Worm (Caenorhabditis elegans) whole organism, midembryonic: ENCODE measurements around the gene srxa-10.

ENCODE experiments used
- T22C8.4 ChIP-seq: fragments of 200-800 bp; sonication (Bioruptor generic); IDR thresholded peaks from 2 replicates; pipeline ENCODE4 v1.3.6; 2022; ENCODE audit warnings: missing genetic modification characterization, missing compliant biosample characterization
- cog-1 ChIP-seq: sonication (generic microtip); optimal IDR thresholded peaks from 2 replicates; lab custom pipeline; 2016; ENCODE audit warnings: missing genetic modification characterization, missing compliant biosample characterization
- flt-1 ChIP-seq: fragments of 200-800 bp; sonication (Bioruptor generic); IDR thresholded peaks from 2 replicates; pipeline ENCODE4 v1.3.6; 2022; ENCODE audit warnings: missing genetic modification characterization, missing compliant biosample characterization
- klf-2 ChIP-seq: fragments of 200-800 bp; sonication (Bioruptor generic); conservative IDR thresholded peaks from 2 replicates; pipeline ENCODE4 v1.3.6; 2022; ENCODE audit warnings: missing genetic modification reagents, missing genetic modification characterization, missing compliant biosample characterization
- med-1 ChIP-seq: sonication (generic microtip); optimal IDR thresholded peaks from 2 replicates; lab custom pipeline; 2017; ENCODE audit warnings: missing genetic modification characterization, mild to moderate bottlenecking, missing compliant biosample characterization, antibody characterized with exemption, missing genetic modification reagents; ENCODE audit not compliant: insufficient read depth
- ref-1 ChIP-seq: fragments of 200-800 bp; sonication (Bioruptor generic); conservative IDR thresholded peaks from 2 replicates; pipeline ENCODE4 v1.3.6; 2022; ENCODE audit warnings: missing genetic modification reagents, missing genetic modification characterization, missing compliant biosample characterization
- tab-1 ChIP-seq: fragments of 200-800 bp; sonication (Bioruptor generic); IDR thresholded peaks from 2 replicates; pipeline ENCODE4 v1.3.6; 2022; ENCODE audit warnings: missing genetic modification characterization, missing compliant biosample characterization
- ztf-23 ChIP-seq: fragments of 200-800 bp; sonication (Bioruptor generic); IDR thresholded peaks from 2 replicates; pipeline ENCODE4 v1.3.6; 2022; ENCODE audit warnings: missing genetic modification reagents, missing genetic modification characterization, missing compliant biosample characterization
- ztf-29 ChIP-seq: fragments of 200-800 bp; sonication (Bioruptor generic); IDR thresholded peaks from 2 replicates; pipeline ENCODE4 v1.3.6; 2022; ENCODE audit warnings: missing genetic modification reagents, missing genetic modification characterization, missing compliant biosample characterization

The srxa-10 gene

ce11 chrIII:9807560-9808046 lies 11.3 kb upstream of the srxa-10 start:
- no peak for TF ChIP-seq T22C8.4 (GFP tag; lab: Robert Waterston, UW)
- TF ChIP-seq tab-1 (GFP tag; lab: Robert Waterston, UW) = no peak
- no peak for TF ChIP-seq ztf-29 (GFP tag; lab: Robert Waterston, UW)
- no peak for TF ChIP-seq med-1 (GFP tag; lab: Kevin White, UChicago)
- TF ChIP-seq cog-1 (tag; lab: Kevin White, UChicago) = no peak
- no peak for TF ChIP-seq ref-1
- no peak for TF ChIP-seq flt-1
- TF ChIP-seq klf-2 (GFP tag; lab: Robert Waterston, UW) = no peak
- TF ChIP-seq ztf-23 = no peak

- TF ChIP-seq ztf-29 (GFP tag; lab: Robert Waterston, UW) (no peak), cog-1 (tag; lab: Kevin White, UChicago) (no peak), tab-1 (GFP tag; lab: Robert Waterston, UW) (no peak), ztf-23 (no peak), med-1 (GFP tag; lab: Kevin White, UChicago) (no peak), klf-2 (GFP tag; lab: Robert Waterston, UW) (no peak), T22C8.4 (GFP tag; lab: Robert Waterston, UW) (no peak), ref-1 (no peak), flt-1 (no peak)
These were observed 10.7 kb upstream of the srxa-10 start, which contains the start of gene ZK632.4 for ce11 chrIII:9806968-9807559. Gene ZK632.4, minus strand, starts transcription at chrIII:9807454.

ce11 chrIII:9804997-9805610 lies 8.8 kb upstream of the srxa-10 start, which contains the start of gene riok-3:
Gene riok-3, minus strand, starts transcription at chrIII:9805011.
- TF ChIP-seq ztf-23 = no peak
- TF ChIP-seq T22C8.4 (GFP tag; lab: Robert Waterston, UW) = no peak
- TF ChIP-seq cog-1 (tag; lab: Kevin White, UChicago) = no peak

ce11 chrIII:9802045-9802444 lies 5.7 kb upstream of the srxa-10 start:
- TF ChIP-seq med-1 (GFP tag; lab: Kevin White, UChicago) = no peak
- no peak for TF ChIP-seq ztf-23
- TF ChIP-seq ztf-29 (GFP tag; lab: Robert Waterston, UW) = no peak
- TF ChIP-seq ref-1 = no peak
- TF ChIP-seq T22C8.4 (GFP tag; lab: Robert Waterston, UW) = no peak
- no peak for TF ChIP-seq cog-1 (tag; lab: Kevin White, UChicago)
- no peak for TF ChIP-seq klf-2 (GFP tag; lab: Robert Waterston, UW)
- no peak for TF ChIP-seq flt-1

ce11 chrIII:9798478-9799157 lies 2.3 kb upstream of the srxa-10 start, which contains the start of gene ZK632.2:
Gene ZK632.2, plus strand, starts transcription at chrIII:9799107.
- TF ChIP-seq ztf-29 (GFP tag; lab: Robert Waterston, UW) (no peak), klf-2 (GFP tag; lab: Robert Waterston, UW) (no peak), T22C8.4 (GFP tag; lab: Robert Waterston, UW) (no peak), ztf-23 (no peak), med-1 (GFP tag; lab: Kevin White, UChicago) (no peak), cog-1 (tag; lab: Kevin White, UChicago) (no peak), ref-1 (no peak), tab-1 (GFP tag; lab: Robert Waterston, UW) (no peak), flt-1 (no peak)

- TF ChIP-seq ztf-23 = no peak
- TF ChIP-seq med-1 (GFP tag; lab: Kevin White, UChicago) = no peak
- no peak for TF ChIP-seq ref-1
- no peak for TF ChIP-seq cog-1 (tag; lab: Kevin White, UChicago)
- no peak for TF ChIP-seq flt-1
- no peak for TF ChIP-seq ztf-29 (GFP tag; lab: Robert Waterston, UW)
- no peak for TF ChIP-seq tab-1 (GFP tag; lab: Robert Waterston, UW)
These were observed 2.5 kb downstream of the srxa-10 start, which contains the start of the genes R10E11.9 and mcm-6 for ce11 chrIII:9793592-9794417. Gene R10E11.9, minus strand, starts transcription at chrIII:9793642. Gene mcm-6, plus strand, starts transcription at chrIII:9794367.

- TF ChIP-seq flt-1 = no peak
- no peak for TF ChIP-seq ref-1
- no peak for TF ChIP-seq T22C8.4 (GFP tag; lab: Robert Waterston, UW)
- TF ChIP-seq cog-1 (tag; lab: Kevin White, UChicago) = no peak
- no peak for TF ChIP-seq klf-2 (GFP tag; lab: Robert Waterston, UW)
- no peak for TF ChIP-seq ztf-29 (GFP tag; lab: Robert Waterston, UW)
- TF ChIP-seq ztf-23 = no peak
- no peak for TF ChIP-seq tab-1 (GFP tag; lab: Robert Waterston, UW)
- TF ChIP-seq med-1 (GFP tag; lab: Kevin White, UChicago) = no peak
These were observed 6.7 kb downstream of the srxa-10 start, which contains the start of gene R10E11.5 for ce11 chrIII:9789607-9790073. Gene R10E11.5, minus strand, starts transcription at chrIII:9789657.

- TF ChIP-seq med-1 (GFP tag; lab: Kevin White, UChicago) (no peak), klf-2 (GFP tag; lab: Robert Waterston, UW) (no peak), cog-1 (tag; lab: Kevin White, UChicago) (no peak), ztf-29 (GFP tag; lab: Robert Waterston, UW) (no peak), ref-1 (no peak), tab-1 (GFP tag; lab: Robert Waterston, UW) (no peak), T22C8.4 (GFP tag; lab: Robert Waterston, UW) (no peak), ztf-23 (no peak), flt-1 (no peak)
These were observed 7.3 kb downstream of the srxa-10 start for ce11 chrIII:9789083-9789482.
